Fruit fly (Drosophila melanogaster) whole organism, pupa: ENCODE results near the gene Cyp313a5.

Experiments
- CG12605 ChIP-seq: fragments of 200-800 bp; sonication (Bioruptor generic); IDR thresholded peaks from 2 replicates; pipeline ENCODE4 v1.3.6; 2022; ENCODE audit warnings: missing biosample characterization, missing genetic modification characterization
- CG14655 ChIP-seq: fragments of 200-800 bp; sonication (Bioruptor generic); optimal IDR thresholded peaks from 3 replicates; lab custom pipeline; 2017; ENCODE audit warnings: mild to moderate bottlenecking, missing biosample characterization, missing genetic modification reagents, missing genetic modification characterization
- CG15710 ChIP-seq: fragments of 200-800 bp; sonication (Bioruptor generic); optimal IDR thresholded peaks from 2 replicates; lab custom pipeline; 2018; ENCODE audit warnings: missing biosample characterization, mild to moderate bottlenecking, missing genetic modification characterization, moderate library complexity
- CG34367 ChIP-seq: fragments of 200-800 bp; sonication (Bioruptor generic); optimal IDR thresholded peaks from 2 replicates; lab custom pipeline; 2018; ENCODE audit warnings: missing biosample characterization, mild to moderate bottlenecking, missing genetic modification characterization
- CG4496 ChIP-seq: fragments of 200-800 bp; sonication (Bioruptor generic); IDR thresholded peaks from 3 replicates; pipeline ENCODE4 v1.3.6; 2022; ENCODE audit warnings: missing biosample characterization, missing genetic modification characterization
- CG8301 ChIP-seq: fragments of 200-800 bp; sonication (Bioruptor generic); optimal IDR thresholded peaks from 2 replicates; lab custom pipeline; 2018; ENCODE audit warnings: missing biosample characterization, mild to moderate bottlenecking, missing genetic modification characterization
- D1 ChIP-seq: fragments of 200-800 bp; sonication (Bioruptor generic); optimal IDR thresholded peaks from 2 replicates; lab custom pipeline; 2018; ENCODE audit warnings: missing biosample characterization, mild to moderate bottlenecking, missing genetic modification characterization, moderate library complexity
- EcR ChIP-seq: fragments of 200-800 bp; sonication (Bioruptor generic); optimal IDR thresholded peaks from 3 replicates; lab custom pipeline; 2019; ENCODE audit warnings: missing biosample characterization, missing genetic modification characterization, mild to moderate bottlenecking, moderate library complexity, missing genetic modification reagents
- Ets98B ChIP-seq: fragments of 200-800 bp; sonication (Bioruptor generic); IDR thresholded peaks from 2 replicates; pipeline ENCODE4 v1.3.6; 2022; ENCODE audit warnings: missing biosample characterization, missing genetic modification characterization
- gl ChIP-seq: fragments of 200-800 bp; sonication (Bioruptor generic); optimal IDR thresholded peaks from 2 replicates; lab custom pipeline; 2018; ENCODE audit warnings: missing biosample characterization, mild to moderate bottlenecking, missing genetic modification characterization

dm6 chr3R:12251534-12251933, 17.1 kb upstream of the Cyp313a5 start:
- no peak for TF ChIP-seq CG15710 (tag; lab: Kevin White, UChicago)
- TF ChIP-seq CG14655 (GFP tag; lab: Kevin White, UChicago), result no peak
- TF ChIP-seq CG34367, result no peak
- TF ChIP-seq CG8301 (tag; lab: Kevin White, UChicago), result no peak
- no peak for TF ChIP-seq gl (tag; lab: Kevin White, UChicago)
- TF ChIP-seq D1, result no peak
- no peak for TF ChIP-seq EcR (GFP tag; lab: Kevin White, UChicago)
- no peak for TF ChIP-seq Ets98B (GFP tag; lab: Robert Waterston, UW)
- TF ChIP-seq CG12605 (GFP tag; lab: Robert Waterston, UW), result no peak
- no peak for TF ChIP-seq CG4496 (GFP tag; lab: Robert Waterston, UW)
